Fruit fly (Drosophila melanogaster) whole organism, prepupa: ENCODE measurements around the gene CG12398.

Source experiments
- Blimp-1 ChIP-seq: fragments of 200-800 bp; sonication (Bioruptor generic); optimal IDR thresholded peaks from 3 replicates; lab custom pipeline; 2017; ENCODE audit warnings: missing biosample characterization, missing genetic modification characterization, mild to moderate bottlenecking, moderate library complexity, missing genetic modification reagents
- CG10631 ChIP-seq: fragments of 200-800 bp; sonication (Bioruptor generic); optimal IDR thresholded peaks from 2 replicates; lab custom pipeline; 2016; ENCODE audit warnings: missing biosample characterization, missing genetic modification characterization
- CG10669 ChIP-seq: fragments of 200-800 bp; sonication (Bioruptor generic); optimal IDR thresholded peaks from 3 replicates; lab custom pipeline; 2018; ENCODE audit warnings: missing biosample characterization, mild to moderate bottlenecking, missing genetic modification characterization, moderate library complexity
- CG11902 ChIP-seq: fragments of 200-800 bp; sonication (Bioruptor generic); optimal IDR thresholded peaks from 3 replicates; lab custom pipeline; 2016; ENCODE audit warnings: missing biosample characterization, missing genetic modification characterization
- CG15336 ChIP-seq: fragments of 200-800 bp; sonication (Bioruptor generic); IDR thresholded peaks from 2 replicates; pipeline ENCODE4 v1.3.6; 2022; ENCODE audit warnings: missing biosample characterization, missing genetic modification characterization
- CG1621 ChIP-seq: fragments of 200-800 bp; sonication (Bioruptor generic); optimal IDR thresholded peaks from 3 replicates; lab custom pipeline; 2018; ENCODE audit warnings: missing biosample characterization, mild to moderate bottlenecking, missing genetic modification characterization
- CG16779 ChIP-seq: fragments of 200-800 bp; sonication (Bioruptor generic); optimal IDR thresholded peaks from 3 replicates; lab custom pipeline; 2017; ENCODE audit warnings: missing biosample characterization, mild to moderate bottlenecking, missing genetic modification characterization
- CG3032 ChIP-seq: fragments of 200-800 bp; optimal IDR thresholded peaks from 2 replicates; lab custom pipeline; 2019; ENCODE audit warnings: missing biosample characterization, mild to moderate bottlenecking, missing genetic modification characterization, moderate library complexity
- CG31627 ChIP-seq: fragments of 200-800 bp; sonication (Bioruptor generic); optimal IDR thresholded peaks from 3 replicates; lab custom pipeline; 2016; ENCODE audit warnings: missing biosample characterization, missing genetic modification characterization
- CG32006 ChIP-seq: fragments of 200-800 bp; sonication (Bioruptor generic); optimal IDR thresholded peaks from 3 replicates; lab custom pipeline; 2017; ENCODE audit warnings: missing biosample characterization, mild to moderate bottlenecking, missing genetic modification characterization
- CG34406 ChIP-seq: fragments of 200-800 bp; sonication (Bioruptor generic); optimal IDR thresholded peaks from 3 replicates; lab custom pipeline; 2016; ENCODE audit warnings: missing biosample characterization, missing genetic modification characterization
- CG3919 ChIP-seq: fragments of 200-800 bp; sonication (Bioruptor generic); optimal IDR thresholded peaks from 3 replicates; lab custom pipeline; 2016; ENCODE audit warnings: missing biosample characterization, missing genetic modification characterization
- CG4318 ChIP-seq: fragments of 200-800 bp; sonication (Bioruptor generic); optimal IDR thresholded peaks from 3 replicates; lab custom pipeline; 2017; ENCODE audit warnings: missing biosample characterization, mild to moderate bottlenecking, missing genetic modification characterization
- CG6276 ChIP-seq: fragments of 200-800 bp; sonication (Bioruptor generic); optimal IDR thresholded peaks from 2 replicates; lab custom pipeline; 2017; ENCODE audit warnings: missing biosample characterization, mild to moderate bottlenecking, missing genetic modification characterization
- CG6854 ChIP-seq: fragments of 200-800 bp; sonication (Bioruptor generic); optimal IDR thresholded peaks from 2 replicates; lab custom pipeline; 2017; ENCODE audit warnings: missing biosample characterization, mild to moderate bottlenecking, missing genetic modification characterization
- CG7368 ChIP-seq: fragments of 200-800 bp; sonication (Bioruptor generic); optimal IDR thresholded peaks from 3 replicates; lab custom pipeline; 2016; ENCODE audit warnings: missing biosample characterization, missing genetic modification characterization
- CG8119 ChIP-seq: fragments of 200-800 bp; sonication (Bioruptor generic); IDR thresholded peaks from 3 replicates; pipeline ENCODE4 v1.3.6; 2022; ENCODE audit warnings: missing biosample characterization, missing genetic modification characterization
- CG8632 ChIP-seq: fragments of 200-800 bp; sonication (Bioruptor generic); optimal IDR thresholded peaks from 3 replicates; lab custom pipeline; 2016; ENCODE audit warnings: missing biosample characterization, missing genetic modification characterization
- CG9139 ChIP-seq: fragments of 200-800 bp; sonication (Bioruptor generic); optimal IDR thresholded peaks from 3 replicates; lab custom pipeline; 2017; ENCODE audit warnings: missing biosample characterization, mild to moderate bottlenecking, missing genetic modification characterization
- Eip75B ChIP-seq: fragments of 200-800 bp; sonication (Bioruptor generic); optimal IDR thresholded peaks from 3 replicates; lab custom pipeline; 2016; ENCODE audit warnings: missing biosample characterization, missing genetic modification characterization
- Eip78C ChIP-seq: fragments of 200-800 bp; sonication (Bioruptor generic); peaks from one replicate; lab custom pipeline; 2016; ENCODE audit warnings: missing biosample characterization, missing genetic modification characterization
- Eip93F ChIP-seq: fragments of 200-800 bp; sonication (Bioruptor generic); optimal IDR thresholded peaks from 2 replicates; lab custom pipeline; 2016; ENCODE audit warnings: missing biosample characterization, mild to moderate bottlenecking, missing genetic modification characterization
- Ets21C ChIP-seq: fragments of 200-800 bp; sonication (Bioruptor generic); optimal IDR thresholded peaks from 3 replicates; lab custom pipeline; 2016; ENCODE audit warnings: missing biosample characterization, missing genetic modification characterization
- Ets96B ChIP-seq: fragments of 200-800 bp; optimal IDR thresholded peaks from 2 replicates; lab custom pipeline; 2019; ENCODE audit warnings: missing biosample characterization, mild to moderate bottlenecking, missing genetic modification characterization, moderate library complexity
- Gug ChIP-seq: fragments of 200-800 bp; sonication (Bioruptor generic); IDR thresholded peaks from 2 replicates; pipeline ENCODE4 v1.3.6; 2022; ENCODE audit warnings: missing biosample characterization, missing genetic modification characterization
- Hr38 ChIP-seq: sonication (Bioruptor generic); optimal IDR thresholded peaks from 2 replicates; lab custom pipeline; 2016; ENCODE audit warnings: missing biosample characterization, missing genetic modification characterization
- Hr39 ChIP-seq: fragments of 200-800 bp; sonication (Bioruptor generic); optimal IDR thresholded peaks from 2 replicates; lab custom pipeline; 2016; ENCODE audit warnings: missing biosample characterization, missing genetic modification characterization
- Hr4 ChIP-seq: fragments of 200-800 bp; sonication (Bioruptor generic); optimal IDR thresholded peaks from 3 replicates; lab custom pipeline; 2016; ENCODE audit warnings: missing biosample characterization, missing genetic modification characterization
- Lpt ChIP-seq: fragments of 200-800 bp; sonication (Bioruptor generic); optimal IDR thresholded peaks from 3 replicates; lab custom pipeline; 2016; ENCODE audit warnings: missing biosample characterization, missing genetic modification characterization
- Met ChIP-seq: fragments of 200-800 bp; sonication (Bioruptor generic); optimal IDR thresholded peaks from 3 replicates; lab custom pipeline; 2016; ENCODE audit warnings: missing biosample characterization, missing genetic modification characterization
- OdsH ChIP-seq: fragments of 200-800 bp; sonication (Bioruptor generic); optimal IDR thresholded peaks from 3 replicates; lab custom pipeline; 2016; ENCODE audit warnings: missing biosample characterization, missing genetic modification characterization
- Smox ChIP-seq: fragments of 200-800 bp; sonication (Bioruptor generic); optimal IDR thresholded peaks from 3 replicates; lab custom pipeline; 2016; ENCODE audit warnings: missing biosample characterization, missing genetic modification characterization
- Sox102F ChIP-seq: fragments of 200-800 bp; sonication (Bioruptor generic); optimal IDR thresholded peaks from 2 replicates; lab custom pipeline; 2016; ENCODE audit warnings: missing biosample characterization, mild to moderate bottlenecking, missing genetic modification characterization
- achi ChIP-seq: fragments of 200-800 bp; sonication (Bioruptor generic); optimal IDR thresholded peaks from 3 replicates; lab custom pipeline; 2016; ENCODE audit warnings: missing biosample characterization, missing genetic modification characterization
- acj6 ChIP-seq: fragments of 200-800 bp; sonication (Bioruptor generic); optimal IDR thresholded peaks from 3 replicates; lab custom pipeline; 2016; ENCODE audit warnings: missing biosample characterization, missing genetic modification characterization
- cyc ChIP-seq: fragments of 200-800 bp; sonication (Bioruptor generic); optimal IDR thresholded peaks from 3 replicates; lab custom pipeline; 2016; ENCODE audit warnings: missing biosample characterization, missing genetic modification characterization
- dac ChIP-seq: fragments of 200-800 bp; sonication (Bioruptor generic); optimal IDR thresholded peaks from 2 replicates; lab custom pipeline; 2017; ENCODE audit warnings: missing biosample characterization, mild to moderate bottlenecking, missing genetic modification characterization
- dsx ChIP-seq: fragments of 200-800 bp; optimal IDR thresholded peaks from 3 replicates; lab custom pipeline; 2019; ENCODE audit warnings: missing biosample characterization, mild to moderate bottlenecking, missing genetic modification characterization, moderate library complexity; ENCODE audit not compliant: poor library complexity, severe bottlenecking
- eg ChIP-seq: fragments of 200-800 bp; sonication (Bioruptor generic); IDR thresholded peaks from 3 replicates; pipeline ENCODE4 v1.3.6; 2022; ENCODE audit warnings: missing biosample characterization, missing genetic modification characterization
- fd59A ChIP-seq: fragments of 200-800 bp; sonication (Bioruptor generic); optimal IDR thresholded peaks from 2 replicates; lab custom pipeline; 2017; ENCODE audit warnings: missing biosample characterization, mild to moderate bottlenecking, missing genetic modification characterization, missing genetic modification reagents
- fd85E ChIP-seq: fragments of 200-800 bp; sonication (Bioruptor generic); optimal IDR thresholded peaks from 3 replicates; lab custom pipeline; 2016; ENCODE audit warnings: missing biosample characterization, missing genetic modification characterization
- lz ChIP-seq: fragments of 200-800 bp; sonication (Bioruptor generic); optimal IDR thresholded peaks from 3 replicates; lab custom pipeline; 2016; ENCODE audit warnings: missing biosample characterization, missing genetic modification characterization
- net ChIP-seq: fragments of 200-800 bp; sonication (Bioruptor generic); optimal IDR thresholded peaks from 3 replicates; lab custom pipeline; 2016; ENCODE audit warnings: missing biosample characterization, missing genetic modification characterization
- pdm3 ChIP-seq: fragments of 200-800 bp; sonication (Bioruptor generic); optimal IDR thresholded peaks from 3 replicates; lab custom pipeline; 2016; ENCODE audit warnings: missing biosample characterization, missing genetic modification characterization
- salr ChIP-seq, 2 experiments: fragments of 200-800 bp; sonication (Bioruptor generic); optimal IDR thresholded peaks; 3 replicates each; lab custom pipeline; 2016 to 2018; ENCODE audit warnings: missing biosample characterization in 2 of 2, missing genetic modification characterization in 2 of 2, mild to moderate bottlenecking in 1 of 2
- spab ChIP-seq: fragments of 200-800 bp; sonication (Bioruptor generic); optimal IDR thresholded peaks from 2 replicates; lab custom pipeline; 2017; ENCODE audit warnings: missing biosample characterization, mild to moderate bottlenecking, missing genetic modification characterization, missing genetic modification reagents
- ss ChIP-seq, 2 experiments: fragments of 200-800 bp; sonication (Bioruptor generic); optimal IDR thresholded peaks; 2 replicates in 1 of 2; 3 replicates in 1 of 2; lab custom pipeline; 2017 to 2018; ENCODE audit warnings: mild to moderate bottlenecking in 2 of 2, missing biosample characterization in 2 of 2, missing genetic modification characterization in 2 of 2, moderate library complexity in 1 of 2
- svp ChIP-seq: fragments of 200-800 bp; sonication (Bioruptor generic); peaks from one replicate; lab custom pipeline; 2016; ENCODE audit warnings: missing biosample characterization, missing genetic modification characterization
- topi ChIP-seq: fragments of 200-800 bp; sonication (Bioruptor generic); optimal IDR thresholded peaks from 3 replicates; lab custom pipeline; 2016; ENCODE audit warnings: missing biosample characterization, missing genetic modification characterization
- vri ChIP-seq: fragments of 200-800 bp; sonication (Bioruptor generic); optimal IDR thresholded peaks from 3 replicates; lab custom pipeline; 2016; ENCODE audit warnings: missing biosample characterization, mild to moderate bottlenecking, missing genetic modification characterization

CG12398 gene

DNA sequence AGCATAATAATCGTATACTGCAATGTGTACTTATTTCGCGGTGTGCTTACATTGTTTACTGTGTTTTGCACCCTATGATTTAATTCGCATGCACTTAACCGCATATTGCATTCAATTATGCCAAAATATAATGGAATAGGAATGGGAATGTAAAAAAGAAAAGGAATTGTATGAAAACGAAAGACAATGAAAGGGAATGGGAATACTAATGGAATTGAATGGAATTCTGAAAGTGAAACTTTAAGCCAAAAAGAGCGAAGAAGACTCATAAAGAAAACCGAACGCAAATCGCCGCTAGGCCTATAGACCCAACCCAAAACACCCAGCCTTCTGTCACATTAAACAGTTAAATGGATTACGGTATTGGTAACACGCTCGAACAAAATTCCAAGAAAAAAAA is 19.7 kb downstream of the CG12398 start:
- TF ChIP-seq CG10631 (GFP tag; lab: Kevin White, UChicago) (no peak), acj6 (GFP tag; lab: Kevin White, UChicago) (no peak), CG10669 (no peak), ss (GFP tag; optimal IDR thresholded peaks at IDR 0.05; lab: Kevin White, UChicago) (no peak), fd59A (GFP tag; lab: Kevin White, UChicago) (no peak), CG8119 (GFP tag; lab: Robert Waterston, UW) (no peak), net (no peak), CG16779 (tag; lab: Kevin White, UChicago) (no peak), dsx (GFP tag; lab: Kevin White, UChicago) (no peak), lz (GFP tag; lab: Kevin White, UChicago) (no peak), svp (GFP tag; lab: Kevin White, UChicago) (no peak), fd85E (GFP tag; lab: Kevin White, UChicago) (no peak), OdsH (GFP tag; lab: Kevin White, UChicago) (no peak), Eip78C (GFP tag; lab: Kevin White, UChicago) (no peak)

DNA sequence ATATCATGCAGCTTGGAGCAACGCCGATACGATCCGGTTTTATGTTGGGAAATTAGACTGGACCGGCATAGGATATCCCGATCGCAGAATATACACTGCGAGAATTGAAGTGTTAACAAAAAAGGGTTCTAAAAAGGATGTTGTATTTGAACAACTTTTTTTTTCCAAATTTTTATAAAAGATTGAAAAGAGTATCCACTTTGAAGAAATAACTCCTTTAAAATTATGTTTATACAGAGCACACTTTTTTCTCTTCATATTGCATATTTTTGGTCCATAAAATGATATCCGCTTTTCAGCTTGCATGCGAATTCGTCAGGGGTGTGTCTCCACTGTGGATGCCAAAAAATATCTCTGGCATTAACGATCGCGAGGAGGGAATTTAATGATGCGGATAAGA is 21.3 kb downstream of the CG12398 start:
- no peak for TF ChIP-seq net
- no peak for TF ChIP-seq ss (GFP tag; optimal IDR thresholded peaks at IDR 0.05; lab: Kevin White, UChicago)
- peak; percentile 18 for TF ChIP-seq Ets21C (GFP tag; lab: Kevin White, UChicago)
- peak; percentile 69 for TF ChIP-seq CG15336 (GFP tag; lab: Robert Waterston, UW)
- no peak for TF ChIP-seq CG16779 (tag; lab: Kevin White, UChicago)
- no peak for TF ChIP-seq spab (GFP tag; lab: Kevin White, UChicago)
- TF ChIP-seq CG10669: no peak
- peak; percentile 16 for TF ChIP-seq topi (GFP tag; lab: Kevin White, UChicago)
- TF ChIP-seq Eip75B (GFP tag; lab: Kevin White, UChicago): peak; percentile 3
- TF ChIP-seq Blimp-1 (GFP tag; lab: Kevin White, UChicago): no peak
- peak; percentile 20 for TF ChIP-seq CG11902 (GFP tag; lab: Kevin White, UChicago)
- TF ChIP-seq CG31627 (GFP tag; lab: Kevin White, UChicago): peak; percentile 1
- no peak for TF ChIP-seq CG7368
- TF ChIP-seq Eip93F (GFP tag; lab: Kevin White, UChicago): no peak
- peak; percentile 12 for TF ChIP-seq CG8632 (GFP tag; lab: Kevin White, UChicago)
- TF ChIP-seq CG6854 (GFP tag; lab: Kevin White, UChicago): no peak
- TF ChIP-seq salr (GFP tag; optimal IDR thresholded peaks at IDR 0.05; lab: Kevin White, UChicago): no peak
- TF ChIP-seq Hr4: peak; percentile 1
- TF ChIP-seq OdsH (GFP tag; lab: Kevin White, UChicago): peak; percentile 32
- TF ChIP-seq CG32006 (GFP tag; lab: Kevin White, UChicago): peak; percentile 47
- peak; percentile 15 for TF ChIP-seq achi (GFP tag; lab: Kevin White, UChicago)
- TF ChIP-seq Gug (GFP tag; lab: Robert Waterston, UW): 0 out of 2 replicates have a peak, but pooled peaks have one; percentile 12
- TF ChIP-seq CG4318 (GFP tag; lab: Kevin White, UChicago): peak; percentile 20
- TF ChIP-seq Lpt (GFP tag; lab: Kevin White, UChicago): no peak
- peak; percentile 71 for TF ChIP-seq eg
- TF ChIP-seq vri: no peak
- no peak for TF ChIP-seq CG1621 (tag; lab: Kevin White, UChicago)
- TF ChIP-seq Met (GFP tag; lab: Kevin White, UChicago): no peak
- TF ChIP-seq CG3919 (GFP tag; lab: Kevin White, UChicago): peak; percentile 30
- TF ChIP-seq CG9139 (GFP tag; lab: Kevin White, UChicago): no peak
- no peak for TF ChIP-seq CG3032 (tag; lab: Kevin White, UChicago)
- TF ChIP-seq Hr38 (GFP tag; lab: Kevin White, UChicago): no peak
- TF ChIP-seq Eip78C (GFP tag; lab: Kevin White, UChicago): peak; percentile 94
- TF ChIP-seq Sox102F: no peak
- peak; percentile 22 for TF ChIP-seq CG34406 (GFP tag; lab: Kevin White, UChicago)
- peak; percentile 42 for TF ChIP-seq Hr39 (GFP tag; lab: Kevin White, UChicago)
- TF ChIP-seq Smox (GFP tag; lab: Kevin White, UChicago): peak; percentile 37
- no peak for TF ChIP-seq fd59A (GFP tag; lab: Kevin White, UChicago)
- TF ChIP-seq CG10631 (GFP tag; lab: Kevin White, UChicago): peak; percentile 12
- no peak for TF ChIP-seq dac (GFP tag; lab: Kevin White, UChicago)
- TF ChIP-seq Ets96B (tag; lab: Kevin White, UChicago): no peak
- peak; percentile 31 for TF ChIP-seq cyc (GFP tag; lab: Kevin White, UChicago)
- peak; percentile 56 for TF ChIP-seq pdm3 (GFP tag; lab: Kevin White, UChicago)
- peak; percentile 30 for TF ChIP-seq CG6276 (GFP tag; lab: Kevin White, UChicago)
